Fruit fly (Drosophila melanogaster) whole organism, embryonic: Measurements from ENCODE around the gene SmD1.

Experiments
- Awh ChIP-seq: fragments of 200-800 bp; sonication (Bioruptor generic); IDR thresholded peaks from 2 replicates; pipeline ENCODE4, ENCODE4 v1.3.6; 2022; ENCODE audit warnings: missing biosample characterization, missing genetic modification characterization
- Bgb ChIP-seq: fragments of 200-800 bp; sonication (Bioruptor generic); IDR thresholded peaks from 2 replicates; pipeline ENCODE4 v1.3.6; 2022; ENCODE audit warnings: missing biosample characterization, missing genetic modification characterization; ENCODE audit not compliant: partially characterized antibody
- CG1024 ChIP-seq: fragments of 200-800 bp; sonication (Bioruptor generic); IDR thresholded peaks from 2 replicates; pipeline ENCODE4 v1.3.6; 2022; ENCODE audit warnings: missing biosample characterization, missing genetic modification characterization
- CG10267 ChIP-seq: fragments of 200-800 bp; sonication (Bioruptor generic); optimal IDR thresholded peaks from 2 replicates; lab custom pipeline; 2018; ENCODE audit warnings: missing biosample characterization, mild to moderate bottlenecking, missing genetic modification characterization, moderate library complexity
- CG12219 ChIP-seq: fragments of 200-800 bp; sonication (Bioruptor generic); optimal IDR thresholded peaks from 3 replicates; lab custom pipeline; 2018; ENCODE audit warnings: missing biosample characterization, mild to moderate bottlenecking, missing genetic modification characterization
- CG13287 ChIP-seq: fragments of 200-800 bp; sonication (Bioruptor generic); IDR thresholded peaks from 2 replicates; pipeline ENCODE4 v1.3.6; 2022; ENCODE audit warnings: missing biosample characterization, missing genetic modification characterization; ENCODE audit not compliant: partially characterized antibody
- CG13424 ChIP-seq: fragments of 200-800 bp; sonication (Bioruptor generic); optimal IDR thresholded peaks from 2 replicates; lab custom pipeline; 2019; ENCODE audit warnings: missing biosample characterization, mild to moderate bottlenecking, missing genetic modification characterization, moderate library complexity
- CG14860 ChIP-seq: fragments of 200-800 bp; sonication (Bioruptor generic); IDR thresholded peaks from 3 replicates; pipeline ENCODE4 v1.3.6; 2022; ENCODE audit warnings: missing biosample characterization, missing genetic modification characterization; ENCODE audit not compliant: partially characterized antibody
- CG1529 ChIP-seq: fragments of 200-800 bp; sonication (Bioruptor generic); optimal IDR thresholded peaks from 3 replicates; lab custom pipeline; 2018; ENCODE audit warnings: missing biosample characterization, missing genetic modification characterization
- CG1603 ChIP-seq: fragments of 200-800 bp; sonication (Bioruptor generic); optimal IDR thresholded peaks from 2 replicates; lab custom pipeline; 2019; ENCODE audit warnings: missing biosample characterization, mild to moderate bottlenecking, missing genetic modification characterization, moderate library complexity
- CG17385 ChIP-seq: fragments of 200-800 bp; sonication (Bioruptor generic); optimal IDR thresholded peaks from 3 replicates; lab custom pipeline; 2018; ENCODE audit warnings: missing biosample characterization, mild to moderate bottlenecking, missing genetic modification characterization
- CG17802 ChIP-seq: fragments of 200-800 bp; sonication (Bioruptor generic); optimal IDR thresholded peaks from 2 replicates; lab custom pipeline; 2018; ENCODE audit warnings: missing biosample characterization, mild to moderate bottlenecking, missing genetic modification characterization, moderate library complexity
- CG18011 ChIP-seq: fragments of 200-800 bp; sonication (Bioruptor generic); optimal IDR thresholded peaks from 2 replicates; lab custom pipeline; 2017; ENCODE audit warnings: missing biosample characterization, missing genetic modification characterization, mild to moderate bottlenecking, moderate library complexity, missing genotype
- CG2199 ChIP-seq: fragments of 200-800 bp; sonication (Bioruptor generic); IDR thresholded peaks from 3 replicates; pipeline ENCODE4 v1.3.6; 2022; ENCODE audit warnings: missing biosample characterization, missing genetic modification characterization
- CG2712 ChIP-seq: fragments of 200-800 bp; optimal IDR thresholded peaks from 3 replicates; lab custom pipeline; 2019; ENCODE audit warnings: missing biosample characterization, mild to moderate bottlenecking, missing genetic modification characterization, moderate library complexity
- CG31388 ChIP-seq: fragments of 200-800 bp; sonication (Bioruptor generic); optimal IDR thresholded peaks from 2 replicates; lab custom pipeline; 2016; ENCODE audit warnings: missing biosample characterization, missing genetic modification characterization
- CG33557 ChIP-seq: fragments of 200-800 bp; sonication (Bioruptor generic); optimal IDR thresholded peaks from 2 replicates; lab custom pipeline; 2019; ENCODE audit warnings: missing biosample characterization, mild to moderate bottlenecking, missing genetic modification characterization, moderate library complexity
- CG3838 ChIP-seq: fragments of 200-800 bp; sonication (Bioruptor generic); optimal IDR thresholded peaks from 3 replicates; lab custom pipeline; 2016; ENCODE audit warnings: missing biosample characterization, missing genetic modification characterization
- CG4854 ChIP-seq: fragments of 200-800 bp; sonication (Bioruptor generic); optimal IDR thresholded peaks from 2 replicates; lab custom pipeline; 2016; ENCODE audit warnings: missing biosample characterization, missing genetic modification characterization, inconsistent platforms
- CG7963 ChIP-seq: fragments of 200-800 bp; sonication (Bioruptor generic); IDR thresholded peaks from 3 replicates; pipeline ENCODE4 v1.3.6; 2022; ENCODE audit warnings: missing biosample characterization, missing genetic modification characterization; ENCODE audit not compliant: partially characterized antibody
- CG8281 ChIP-seq: fragments of 200-800 bp; sonication (Bioruptor generic); optimal IDR thresholded peaks from 2 replicates; lab custom pipeline; 2018; ENCODE audit warnings: missing biosample characterization, mild to moderate bottlenecking, missing genetic modification characterization, moderate library complexity
- CG8765 ChIP-seq: fragments of 200-800 bp; sonication (Bioruptor generic); IDR thresholded peaks from 2 replicates; pipeline ENCODE4 v1.3.6; 2022; ENCODE audit warnings: missing biosample characterization, missing genetic modification characterization
- CG8924 ChIP-seq: fragments of 200-800 bp; optimal IDR thresholded peaks from 3 replicates; lab custom pipeline; 2019; ENCODE audit warnings: missing biosample characterization, mild to moderate bottlenecking, missing genetic modification characterization, moderate library complexity
- CG9797 ChIP-seq: fragments of 200-800 bp; sonication (Bioruptor generic); optimal IDR thresholded peaks from 3 replicates; lab custom pipeline; 2018; ENCODE audit warnings: missing biosample characterization, mild to moderate bottlenecking, missing genetic modification characterization
- Dad ChIP-seq: fragments of 200-800 bp; sonication (Bioruptor generic); optimal IDR thresholded peaks from 3 replicates; lab custom pipeline; 2016; ENCODE audit warnings: missing biosample characterization, missing genetic modification characterization
- Doc3 ChIP-seq: fragments of 200-800 bp; sonication (Bioruptor generic); IDR thresholded peaks from 3 replicates; pipeline ENCODE4 v1.3.6; 2022; ENCODE audit warnings: missing biosample characterization, missing genetic modification characterization; ENCODE audit not compliant: partially characterized antibody
- HLH4C ChIP-seq: fragments of 200-800 bp; sonication (Bioruptor generic); IDR thresholded peaks from 3 replicates; pipeline ENCODE4 v1.3.6; 2022; ENCODE audit warnings: missing biosample characterization, missing genetic modification characterization; ENCODE audit not compliant: partially characterized antibody
- Mes4 ChIP-seq: fragments of 200-800 bp; sonication (Bioruptor generic); optimal IDR thresholded peaks from 2 replicates; lab custom pipeline; 2016; ENCODE audit warnings: missing biosample characterization, missing genetic modification characterization
- Myb ChIP-seq: fragments of 200-800 bp; sonication (Bioruptor generic); optimal IDR thresholded peaks from 2 replicates; lab custom pipeline; 2016; ENCODE audit warnings: missing biosample characterization, missing genetic modification characterization
- Scr ChIP-seq: fragments of 200-800 bp; sonication (Bioruptor generic); IDR thresholded peaks from 2 replicates; pipeline ENCODE4 v1.3.6; 2022; ENCODE audit warnings: missing biosample characterization, missing genetic modification characterization; ENCODE audit not compliant: partially characterized antibody
- Six4 ChIP-seq: fragments of 200-800 bp; sonication (Bioruptor generic); optimal IDR thresholded peaks from 2 replicates; lab custom pipeline; 2016; ENCODE audit warnings: missing biosample characterization, missing genetic modification characterization
- Ssrp ChIP-seq: fragments of 200-800 bp; sonication (Bioruptor generic); optimal IDR thresholded peaks from 2 replicates; lab custom pipeline; 2018; ENCODE audit warnings: missing biosample characterization, mild to moderate bottlenecking, missing genetic modification characterization, moderate library complexity
- abd-A ChIP-seq: fragments of 200-800 bp; sonication (Bioruptor generic); optimal IDR thresholded peaks from 3 replicates; lab custom pipeline; 2019; ENCODE audit warnings: missing biosample characterization, mild to moderate bottlenecking, missing genetic modification characterization, moderate library complexity
- bbx ChIP-seq: fragments of 200-800 bp; sonication (Bioruptor generic); IDR thresholded peaks from 2 replicates; pipeline ENCODE4 v1.3.6; 2022; ENCODE audit warnings: missing biosample characterization, missing genetic modification characterization; ENCODE audit not compliant: partially characterized antibody
- gfzf ChIP-seq: fragments of 200-800 bp; sonication (Bioruptor generic); optimal IDR thresholded peaks from 2 replicates; lab custom pipeline; 2016; ENCODE audit warnings: missing biosample characterization, mild to moderate bottlenecking, missing genetic modification characterization, moderate library complexity
- jing ChIP-seq: fragments of 200-800 bp; sonication (Bioruptor generic); optimal IDR thresholded peaks from 2 replicates; lab custom pipeline; 2018; ENCODE audit warnings: missing biosample characterization, mild to moderate bottlenecking, missing genetic modification characterization
- kay ChIP-seq: fragments of 200-800 bp; sonication (Bioruptor generic); optimal IDR thresholded peaks from 2 replicates; lab custom pipeline; 2016; ENCODE audit warnings: missing biosample characterization, missing genetic modification characterization
- lilli ChIP-seq: fragments of 200-800 bp; sonication (Bioruptor generic); optimal IDR thresholded peaks from 3 replicates; lab custom pipeline; 2016; ENCODE audit warnings: missing biosample characterization, missing genetic modification characterization
- sc ChIP-seq, 3 experiments: fragments of >200 bp in 2 of 3; fragments of 200-800 bp in 1 of 3; sonication (Bioruptor generic) in 1 of 3; optimal IDR thresholded peaks; 2 replicates in 2 of 3; 3 replicates in 1 of 3; lab custom pipeline; 2017; ENCODE audit warnings: mild to moderate bottlenecking in 1 of 3, missing biosample characterization in 1 of 3, missing genetic modification characterization in 1 of 3, missing genetic modification reagents in 1 of 3
- schlank ChIP-seq: fragments of 200-800 bp; sonication (Bioruptor generic); optimal IDR thresholded peaks from 2 replicates; lab custom pipeline; 2018; ENCODE audit warnings: missing biosample characterization, mild to moderate bottlenecking, missing genetic modification characterization
- stwl ChIP-seq: fragments of 200-800 bp; sonication (Bioruptor generic); optimal IDR thresholded peaks from 3 replicates; lab custom pipeline; 2018; ENCODE audit warnings: missing biosample characterization, mild to moderate bottlenecking, missing genetic modification characterization, moderate library complexity
- sug ChIP-seq: fragments of 200-800 bp; optimal IDR thresholded peaks from 2 replicates; lab custom pipeline; 2019; ENCODE audit warnings: missing biosample characterization, mild to moderate bottlenecking, missing genetic modification characterization, moderate library complexity
- unpg ChIP-seq: fragments of 200-800 bp; sonication (Bioruptor generic); optimal IDR thresholded peaks from 3 replicates; lab custom pipeline; 2018; ENCODE audit warnings: missing biosample characterization, mild to moderate bottlenecking, missing genetic modification characterization, moderate library complexity
- wek ChIP-seq: fragments of 200-800 bp; sonication (Bioruptor generic); optimal IDR thresholded peaks from 3 replicates; lab custom pipeline; 2018; ENCODE audit warnings: missing biosample characterization, mild to moderate bottlenecking, missing genetic modification characterization, moderate library complexity
- wor ChIP-seq: fragments of 200-800 bp; sonication (Bioruptor generic); IDR thresholded peaks from 2 replicates; pipeline ENCODE4 v1.3.6; 2022; ENCODE audit warnings: missing biosample characterization, missing genetic modification characterization
- zfh1 ChIP-seq: fragments of 200-800 bp; sonication (Bioruptor generic); IDR thresholded peaks from 3 replicates; pipeline ENCODE4 v1.3.6; 2022; ENCODE audit warnings: missing biosample characterization, missing genetic modification characterization

Gene SmD1

DNA sequence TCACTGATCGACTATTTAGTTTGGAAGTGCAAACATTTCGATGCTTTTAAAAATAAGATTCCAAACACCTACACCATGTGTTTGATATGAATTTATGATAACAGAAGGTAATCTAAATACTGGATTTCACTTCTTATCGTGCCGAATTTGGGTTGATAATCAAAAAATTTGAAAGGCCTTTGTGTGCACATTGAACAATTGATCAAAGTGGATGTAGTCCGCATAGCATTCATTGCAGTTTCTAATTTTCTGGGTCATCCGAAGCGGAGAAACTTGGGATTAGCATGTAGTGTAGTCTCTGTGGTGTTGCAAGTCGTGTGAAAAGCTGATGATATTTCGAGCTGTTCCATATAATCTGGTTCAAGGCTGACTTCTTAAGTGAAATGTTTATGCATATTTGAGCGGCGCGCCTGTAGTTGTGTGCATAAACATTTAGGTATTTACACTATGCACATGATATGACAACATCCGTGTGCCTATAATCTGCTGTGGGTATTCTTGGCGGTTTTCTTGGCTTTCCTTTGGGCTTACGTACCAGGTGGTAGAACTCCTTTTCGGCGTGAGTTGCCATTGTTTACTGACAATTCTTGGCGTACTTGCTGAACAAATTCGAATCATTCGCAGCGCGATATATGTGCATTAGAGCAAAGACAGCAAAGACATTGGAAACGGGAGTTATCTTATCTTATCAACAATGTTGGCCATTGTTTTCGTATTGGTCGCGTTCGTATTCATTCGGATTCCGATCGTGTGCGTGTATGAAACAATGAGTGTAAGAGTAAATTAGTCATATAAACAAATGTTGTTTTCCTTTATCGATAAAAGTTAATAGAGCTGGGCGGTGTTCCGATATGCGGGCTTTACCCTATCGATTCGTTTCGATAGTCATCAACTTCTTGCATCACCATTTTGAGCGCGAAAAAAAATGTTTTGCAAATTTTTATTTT lies 38.6 kb upstream of the SmD1 start, which contains the start of gene Hip1 (continued):
- TF ChIP-seq CG3838 (GFP tag; lab: Kevin White, UChicago) (peak; percentile 93), CG1529 (no peak), Myb (no peak), Doc3 (GFP tag; lab: Robert Waterston, UW) (peak; percentile 83), Awh (GFP tag; lab: Robert Waterston, UW) (peak; percentile 53; the same call in 1 of the 2 replicates), CG13287 (GFP tag; lab: Robert Waterston, UW) (peak; percentile 95), Dad (no peak), CG17385 (GFP tag; lab: Kevin White, UChicago) (no peak), Scr (GFP tag; lab: Robert Waterston, UW) (peak; percentile 88), kay (GFP tag; lab: Kevin White, UChicago) (peak; percentile 93), CG8924 (tag; lab: Kevin White, UChicago) (peak; percentile 88), CG13424 (tag; lab: Kevin White, UChicago) (no peak), CG8281 (peak; percentile 73), sug (no peak), bbx (peak; percentile 90), CG9797 (GFP tag; lab: Kevin White, UChicago) (no peak), HLH4C (GFP tag; lab: Robert Waterston, UW) (peak; percentile 79)

DNA sequence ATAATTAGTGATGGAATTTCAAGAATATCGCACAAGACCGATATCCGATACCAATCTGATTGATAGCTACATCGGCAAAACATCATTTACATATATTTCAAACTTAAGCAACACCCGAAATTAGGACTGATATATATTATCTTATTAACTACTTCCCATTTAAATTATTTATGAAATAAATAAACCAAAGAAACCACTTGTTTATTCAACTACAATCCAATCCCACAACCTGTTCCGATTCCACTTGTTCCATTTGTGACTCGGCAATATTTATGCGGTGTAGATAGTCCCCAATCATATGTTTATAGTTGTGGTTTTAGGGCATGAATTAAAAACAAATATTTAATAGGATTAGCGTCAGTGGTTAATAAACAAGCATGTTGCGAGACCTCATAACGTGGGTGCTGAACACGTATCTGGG lies 20.4 kb upstream of the SmD1 start, which contains the start of the genes CG10973 and Vps13D:
TSS of gene CG10973 (minus strand) at position 6 of the 421 bp plus-strand sequence.
TSS of gene Vps13D (plus strand) at position 281 of the 421 bp plus-strand sequence.
- TF ChIP-seq Bgb (GFP tag; lab: Robert Waterston, UW) = peak; percentile 87
- no peak for TF ChIP-seq wor (GFP tag; lab: Robert Waterston, UW)
- TF ChIP-seq Ssrp (tag; lab: Kevin White, UChicago) = no peak
- peak; percentile 32 for TF ChIP-seq Six4 (GFP tag; lab: Kevin White, UChicago)
- peak; percentile 97 for TF ChIP-seq CG1603 (tag; lab: Kevin White, UChicago)
- TF ChIP-seq schlank (tag; lab: Kevin White, UChicago) = peak; percentile 69
- TF ChIP-seq CG12219 (GFP tag; lab: Kevin White, UChicago) = no peak
- TF ChIP-seq gfzf (GFP tag; lab: Kevin White, UChicago) = peak; percentile 39
- TF ChIP-seq CG18011 (GFP tag; lab: Kevin White, UChicago) = peak; percentile 53
- no peak for TF ChIP-seq CG2712 (tag; lab: Kevin White, UChicago)
- no peak for TF ChIP-seq CG31388 (GFP tag; lab: Kevin White, UChicago)
- TF ChIP-seq jing = no peak
- no peak for TF ChIP-seq CG33557 (GFP tag; lab: Kevin White, UChicago)
- no peak for TF ChIP-seq CG8765 (GFP tag; lab: Robert Waterston, UW)
- TF ChIP-seq CG1024 = 0 out of 2 replicates have a peak, but pooled peaks have one; percentile 26
- TF ChIP-seq abd-A (tag; lab: Kevin White, UChicago) = no peak
- no peak for TF ChIP-seq CG17802 (tag; lab: Kevin White, UChicago)
- no peak for TF ChIP-seq CG8281
- TF ChIP-seq CG14860 (GFP tag; lab: Robert Waterston, UW) = peak; percentile 83
- no peak for TF ChIP-seq Mes4 (GFP tag; lab: Kevin White, UChicago)
- TF ChIP-seq HLH4C (GFP tag; lab: Robert Waterston, UW) = peak; percentile 83
- TF ChIP-seq stwl (tag; lab: Kevin White, UChicago) = peak; percentile 61
- no peak for TF ChIP-seq CG10267
- peak; percentile 64 for TF ChIP-seq CG7963
- TF ChIP-seq unpg = no peak
- TF ChIP-seq zfh1 (GFP tag; lab: Robert Waterston, UW) = 0 out of 3 replicates have a peak, but pooled peaks have one; percentile 15
- TF ChIP-seq lilli (GFP tag; lab: Kevin White, UChicago) = no peak
- TF ChIP-seq wek (GFP tag; lab: Kevin White, UChicago) = peak; percentile 85
- TF ChIP-seq CG2199 (GFP tag; lab: Robert Waterston, UW) = no peak
- TF ChIP-seq CG4854 (GFP tag; lab: Kevin White, UChicago) = peak; percentile 69
- TF ChIP-seq sc (optimal IDR thresholded peaks at IDR 0.05; lab: Kevin White, UChicago) = no peak
- peak; percentile 54 for TF ChIP-seq sc (GFP tag; optimal IDR thresholded peaks at IDR 0.05; lab: Kevin White, UChicago)
